Fruit fly (Drosophila melanogaster) whole organism, embryonic: ENCODE results near the gene Tailor.

Source experiments
- ATbp ChIP-seq: fragments of 200-800 bp; sonication (Bioruptor generic); optimal IDR thresholded peaks from 2 replicates; lab custom pipeline; 2017; ENCODE audit warnings: missing biosample characterization, mild to moderate bottlenecking, missing genetic modification characterization, missing genetic modification reagents
- Adf1 ChIP-seq: fragments of 200-800 bp; sonication (Bioruptor generic); IDR thresholded peaks from 2 replicates; pipeline ENCODE4 v1.3.6; 2022; ENCODE audit warnings: missing biosample characterization, missing genetic modification characterization
- Asciz ChIP-seq: fragments of 200-800 bp; sonication (Bioruptor generic); optimal IDR thresholded peaks from 2 replicates; lab custom pipeline; 2017; ENCODE audit warnings: missing biosample characterization, mild to moderate bottlenecking, missing genetic modification characterization, missing genetic modification reagents
- Bgb ChIP-seq: fragments of 200-800 bp; sonication (Bioruptor generic); IDR thresholded peaks from 2 replicates; pipeline ENCODE4 v1.3.6; 2022; ENCODE audit warnings: missing biosample characterization, missing genetic modification characterization; ENCODE audit not compliant: partially characterized antibody
- CG10979 ChIP-seq: fragments of 200-800 bp; sonication (Bioruptor generic); optimal IDR thresholded peaks from 2 replicates; lab custom pipeline; 2018; ENCODE audit warnings: missing biosample characterization, mild to moderate bottlenecking, missing genetic modification characterization, moderate library complexity
- CG11695 ChIP-seq: fragments of 200-800 bp; sonication (Bioruptor generic); IDR thresholded peaks from 3 replicates; pipeline ENCODE4 v1.3.6; 2022; ENCODE audit warnings: missing biosample characterization, missing genetic modification characterization
- CG11696 ChIP-seq: fragments of 200-800 bp; sonication (Bioruptor generic); IDR thresholded peaks from 2 replicates; pipeline ENCODE4 v1.3.6; 2022; ENCODE audit warnings: missing biosample characterization, missing genetic modification characterization
- CG12104 ChIP-seq: fragments of 200-800 bp; sonication (Bioruptor generic); optimal IDR thresholded peaks from 3 replicates; lab custom pipeline; 2016; ENCODE audit warnings: missing biosample characterization, missing genetic modification characterization
- CG12236 ChIP-seq: fragments of 200-800 bp; sonication (Bioruptor generic); optimal IDR thresholded peaks from 2 replicates; lab custom pipeline; 2016; ENCODE audit warnings: missing biosample characterization, missing genetic modification characterization
- CG13296 ChIP-seq: fragments of 200-800 bp; sonication (Bioruptor generic); optimal IDR thresholded peaks from 3 replicates; lab custom pipeline; 2018; ENCODE audit warnings: missing biosample characterization, mild to moderate bottlenecking, missing genetic modification characterization
- CG14965 ChIP-seq: fragments of 200-800 bp; sonication (Bioruptor generic); optimal IDR thresholded peaks from 2 replicates; lab custom pipeline; 2016; ENCODE audit warnings: missing biosample characterization, missing genetic modification characterization, borderline replicate concordance
- CG15011 ChIP-seq: fragments of 200-800 bp; sonication (Bioruptor generic); optimal IDR thresholded peaks from 3 replicates; lab custom pipeline; 2018; ENCODE audit warnings: missing biosample characterization, mild to moderate bottlenecking, missing genetic modification characterization
- CG17186 ChIP-seq: fragments of 200-800 bp; sonication (Bioruptor generic); optimal IDR thresholded peaks from 3 replicates; lab custom pipeline; 2017; ENCODE audit warnings: missing biosample characterization, missing genetic modification reagents, missing genetic modification characterization
- CG17359 ChIP-seq: fragments of 200-800 bp; sonication (Bioruptor generic); optimal IDR thresholded peaks from 3 replicates; lab custom pipeline; 2018; ENCODE audit warnings: missing biosample characterization, mild to moderate bottlenecking, missing genetic modification characterization, moderate library complexity
- CG17802 ChIP-seq: fragments of 200-800 bp; sonication (Bioruptor generic); optimal IDR thresholded peaks from 2 replicates; lab custom pipeline; 2018; ENCODE audit warnings: missing biosample characterization, mild to moderate bottlenecking, missing genetic modification characterization, moderate library complexity
- CG17912 ChIP-seq: fragments of 200-800 bp; sonication (Bioruptor generic); optimal IDR thresholded peaks from 2 replicates; lab custom pipeline; 2018; ENCODE audit warnings: missing biosample characterization, mild to moderate bottlenecking, missing genetic modification characterization
- CG3163 ChIP-seq: fragments of 200-800 bp; sonication (Bioruptor generic); optimal IDR thresholded peaks from 3 replicates; lab custom pipeline; 2016; ENCODE audit warnings: missing biosample characterization, missing genetic modification characterization
- CG4820 ChIP-seq: fragments of 200-800 bp; sonication (Bioruptor generic); optimal IDR thresholded peaks from 3 replicates; lab custom pipeline; 2016; ENCODE audit warnings: missing biosample characterization, missing genetic modification characterization
- CG5180 ChIP-seq: fragments of 200-800 bp; sonication (Bioruptor generic); optimal IDR thresholded peaks from 3 replicates; lab custom pipeline; 2017; ENCODE audit warnings: missing biosample characterization, missing genetic modification characterization, mild to moderate bottlenecking, moderate library complexity, missing genetic modification reagents
- CG6683 ChIP-seq: fragments of 200-800 bp; sonication (Bioruptor generic); optimal IDR thresholded peaks from 2 replicates; lab custom pipeline; 2017; ENCODE audit warnings: missing biosample characterization, mild to moderate bottlenecking, missing genetic modification characterization, missing genetic modification reagents
- CG6854 ChIP-seq: fragments of 200-800 bp; sonication (Bioruptor generic); optimal IDR thresholded peaks from 3 replicates; lab custom pipeline; 2017; ENCODE audit warnings: missing biosample characterization, mild to moderate bottlenecking, missing genetic modification characterization
- CG7556 ChIP-seq: fragments of 200-800 bp; sonication (Bioruptor generic); optimal IDR thresholded peaks from 2 replicates; lab custom pipeline; 2017; ENCODE audit warnings: missing biosample characterization, mild to moderate bottlenecking, missing genetic modification characterization
- Ets97D ChIP-seq: fragments of 200-800 bp; sonication (Bioruptor generic); optimal IDR thresholded peaks from 3 replicates; lab custom pipeline; 2016; ENCODE audit warnings: missing biosample characterization, missing genetic modification characterization
- GATAe ChIP-seq: fragments of 200-800 bp; sonication (Bioruptor generic); conservative IDR thresholded peaks from 2 replicates; pipeline ENCODE4 v1.3.6; 2022; ENCODE audit warnings: missing biosample characterization, missing genetic modification characterization
- Hey ChIP-seq: fragments of 200-800 bp; sonication (Bioruptor generic); optimal IDR thresholded peaks from 3 replicates; lab custom pipeline; 2018; ENCODE audit warnings: missing biosample characterization, mild to moderate bottlenecking, missing genetic modification characterization
- Med ChIP-seq: fragments of 200-800 bp; sonication (Bioruptor generic); peaks from one replicate; lab custom pipeline; 2016; ENCODE audit warnings: missing biosample characterization, missing genetic modification characterization, mild to moderate bottlenecking, inconsistent platforms, moderate library complexity
- Mrtf ChIP-seq: fragments of 200-800 bp; sonication (Bioruptor generic); IDR thresholded peaks from 3 replicates; pipeline ENCODE4 v1.3.6; 2022; ENCODE audit warnings: missing biosample characterization, missing genetic modification characterization
- NfI ChIP-seq: fragments of 200-800 bp; sonication (Bioruptor generic); optimal IDR thresholded peaks from 3 replicates; lab custom pipeline; 2018; ENCODE audit warnings: missing biosample characterization, mild to moderate bottlenecking, missing genetic modification characterization, moderate library complexity
- Spps ChIP-seq: fragments of 200-800 bp; sonication (Bioruptor generic); optimal IDR thresholded peaks from 2 replicates; lab custom pipeline; 2018; ENCODE audit warnings: missing biosample characterization, mild to moderate bottlenecking, missing genetic modification characterization
- Stat92E ChIP-seq, 3 experiments: fragments of >200 bp in 2 of 3; fragments of 200-800 bp in 1 of 3; sonication (Bioruptor generic) in 1 of 3; optimal IDR thresholded peaks; 2 replicates each; lab custom pipeline; 2017 to 2019; ENCODE audit warnings: missing biosample characterization in 3 of 3, missing genetic modification characterization in 3 of 3, mild to moderate bottlenecking in 1 of 3, moderate library complexity in 1 of 3
- Xbp1 ChIP-seq: fragments of 200-800 bp; sonication (Bioruptor generic); optimal IDR thresholded peaks from 3 replicates; lab custom pipeline; 2016; ENCODE audit warnings: missing biosample characterization, mild to moderate bottlenecking, missing genetic modification characterization
- chinmo ChIP-seq: fragments of 200-800 bp; sonication (Bioruptor generic); IDR thresholded peaks from 4 replicates; pipeline ENCODE4 v1.3.6; 2022; ENCODE audit warnings: missing biosample characterization, missing genetic modification characterization; ENCODE audit not compliant: partially characterized antibody
- corto ChIP-seq: fragments of 200-800 bp; sonication (Bioruptor generic); optimal IDR thresholded peaks from 2 replicates; lab custom pipeline; 2016; ENCODE audit warnings: missing biosample characterization, mild to moderate bottlenecking, missing genetic modification characterization, moderate library complexity
- ems ChIP-seq: fragments of 200-800 bp; sonication (Bioruptor generic); optimal IDR thresholded peaks from 3 replicates; lab custom pipeline; 2016; ENCODE audit warnings: missing biosample characterization, missing genetic modification characterization
- en ChIP-seq: fragments of 200-800 bp; sonication (Bioruptor generic); optimal IDR thresholded peaks from 2 replicates; lab custom pipeline; 2016; ENCODE audit warnings: missing biosample characterization, missing genetic modification characterization
- gro ChIP-seq: fragments of 200-800 bp; sonication (Bioruptor generic); optimal IDR thresholded peaks from 2 replicates; lab custom pipeline; 2016; ENCODE audit warnings: missing biosample characterization, missing genetic modification characterization
- hb ChIP-seq: fragments of 200-800 bp; sonication (Bioruptor generic); IDR thresholded peaks from 3 replicates; pipeline ENCODE4 v1.3.6; 2022; ENCODE audit warnings: missing biosample characterization, missing genetic modification characterization; ENCODE audit not compliant: partially characterized antibody
- lmd ChIP-seq: fragments of 200-800 bp; sonication (Bioruptor generic); IDR thresholded peaks from 2 replicates; pipeline ENCODE4 v1.3.6; 2022; ENCODE audit warnings: missing biosample characterization, missing genetic modification characterization
- mam ChIP-seq: fragments of 200-800 bp; sonication (Bioruptor generic); optimal IDR thresholded peaks from 3 replicates; lab custom pipeline; 2016; ENCODE audit warnings: missing biosample characterization, missing genetic modification characterization
- mirr ChIP-seq: fragments of 200-800 bp; sonication (Bioruptor generic); optimal IDR thresholded peaks from 3 replicates; lab custom pipeline; 2018; ENCODE audit warnings: missing biosample characterization, mild to moderate bottlenecking, missing genetic modification characterization
- nau ChIP-seq: fragments of 200-800 bp; sonication (Bioruptor generic); optimal IDR thresholded peaks from 3 replicates; lab custom pipeline; 2017; ENCODE audit warnings: missing biosample characterization, mild to moderate bottlenecking, missing genetic modification characterization, missing genetic modification reagents
- nmo ChIP-seq: fragments of 200-800 bp; sonication (Bioruptor generic); optimal IDR thresholded peaks from 2 replicates; lab custom pipeline; 2018; ENCODE audit warnings: missing biosample characterization, mild to moderate bottlenecking, missing genetic modification characterization, moderate library complexity
- onecut ChIP-seq: fragments of 200-800 bp; sonication (Bioruptor generic); IDR thresholded peaks from 2 replicates; pipeline ENCODE4 v1.3.6; 2022; ENCODE audit warnings: missing biosample characterization, missing genetic modification characterization
- pfk ChIP-seq: fragments of 200-800 bp; sonication (Bioruptor generic); optimal IDR thresholded peaks from 2 replicates; lab custom pipeline; 2018; ENCODE audit warnings: missing biosample characterization, mild to moderate bottlenecking, missing genetic modification characterization, moderate library complexity
- psq ChIP-seq: fragments of 200-800 bp; sonication (Bioruptor generic); optimal IDR thresholded peaks from 2 replicates; lab custom pipeline; 2017; ENCODE audit warnings: missing biosample characterization, missing genetic modification characterization
- sima ChIP-seq: fragments of 200-800 bp; sonication (Bioruptor generic); optimal IDR thresholded peaks from 2 replicates; lab custom pipeline; 2016; ENCODE audit warnings: missing biosample characterization, missing genetic modification characterization
- tap ChIP-seq: fragments of 200-800 bp; optimal IDR thresholded peaks from 3 replicates; lab custom pipeline; 2019; ENCODE audit warnings: missing biosample characterization, mild to moderate bottlenecking, missing genetic modification characterization, moderate library complexity
- vfl ChIP-seq: fragments of 200-800 bp; sonication (Bioruptor generic); optimal IDR thresholded peaks from 2 replicates; lab custom pipeline; 2016; ENCODE audit warnings: missing biosample characterization, missing genetic modification characterization
- wek ChIP-seq: fragments of 200-800 bp; sonication (Bioruptor generic); optimal IDR thresholded peaks from 3 replicates; lab custom pipeline; 2018; ENCODE audit warnings: missing biosample characterization, mild to moderate bottlenecking, missing genetic modification characterization, moderate library complexity

Gene Tailor

DNA sequence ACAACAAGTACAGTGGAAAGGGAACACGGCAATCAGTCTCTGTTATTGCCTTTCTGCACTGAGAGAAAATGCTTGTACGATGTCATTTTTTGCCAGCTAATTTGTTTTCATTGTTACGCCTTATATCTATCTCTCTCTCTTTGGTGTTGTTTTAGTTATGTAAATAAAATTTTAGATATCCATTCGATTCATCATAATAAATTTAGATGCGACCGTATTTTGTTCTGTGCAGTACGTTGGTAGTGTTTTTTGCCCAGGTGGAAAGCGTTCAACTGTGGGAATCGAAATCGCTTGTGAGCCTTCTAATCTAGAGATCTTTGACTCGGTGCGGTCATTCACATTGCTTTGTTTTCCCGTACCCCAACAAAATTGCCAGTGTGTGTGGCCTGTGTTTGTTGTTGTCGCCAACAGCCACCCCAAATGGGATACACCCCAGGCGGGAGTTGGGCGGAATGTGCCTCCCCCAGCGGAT is 10.1 kb downstream of the Tailor start (continued):
- no peak for TF ChIP-seq hb (GFP tag; lab: Robert Waterston, UW)
- TF ChIP-seq CG11696 (GFP tag; lab: Robert Waterston, UW), result no peak
- peak; percentile 85 for TF ChIP-seq CG6683 (GFP tag; lab: Kevin White, UChicago)
- TF ChIP-seq GATAe (GFP tag; lab: Robert Waterston, UW), result no peak
- TF ChIP-seq nmo (GFP tag; lab: Kevin White, UChicago), result peak; percentile 91
- no peak for TF ChIP-seq CG17912 (GFP tag; lab: Kevin White, UChicago)
- peak; percentile 95 for TF ChIP-seq mam
- peak; percentile 92 for TF ChIP-seq corto (GFP tag; lab: Kevin White, UChicago)
- peak; percentile 90 for TF ChIP-seq tap (tag; lab: Kevin White, UChicago)
- TF ChIP-seq CG13296 (GFP tag; lab: Kevin White, UChicago), result peak; percentile 88
- TF ChIP-seq Stat92E (GFP tag; optimal IDR thresholded peaks at IDR 0.05; lab: Kevin White, UChicago), result peak in 1 of 3 experiments; percentile 62
- TF ChIP-seq CG12104 (GFP tag; lab: Kevin White, UChicago), result peak; percentile 87
- TF ChIP-seq CG12236, result peak; percentile 77
- peak; percentile 22 for TF ChIP-seq wek (GFP tag; lab: Kevin White, UChicago)
- peak; percentile 71 for TF ChIP-seq Ets97D (GFP tag; lab: Kevin White, UChicago)
- TF ChIP-seq CG17359 (tag; lab: Kevin White, UChicago), result peak; percentile 94
- TF ChIP-seq pfk, result peak; percentile 29
- TF ChIP-seq NfI, result peak; percentile 89
- peak; percentile 99 for TF ChIP-seq Med
- TF ChIP-seq Mrtf (GFP tag; lab: Robert Waterston, UW), result no peak
- TF ChIP-seq Xbp1 (GFP tag; lab: Kevin White, UChicago), result peak; percentile 92
- peak; percentile 46 for TF ChIP-seq psq (GFP tag; lab: Kevin White, UChicago)
- TF ChIP-seq Hey, result peak; percentile 31
- TF ChIP-seq CG10979, result peak; percentile 92
- TF ChIP-seq en (GFP tag; lab: Kevin White, UChicago), result peak; percentile 85
- TF ChIP-seq ems (GFP tag; lab: Kevin White, UChicago), result peak; percentile 87
- TF ChIP-seq CG14965 (GFP tag; lab: Kevin White, UChicago), result peak; percentile 58
- peak; percentile 90 for TF ChIP-seq CG6854 (GFP tag; lab: Kevin White, UChicago)
- TF ChIP-seq CG4820, result peak; percentile 88
- TF ChIP-seq chinmo (GFP tag; lab: Robert Waterston, UW), result no peak
- TF ChIP-seq CG3163 (GFP tag; lab: Kevin White, UChicago), result peak; percentile 79
- peak; percentile 70 for TF ChIP-seq CG17186 (GFP tag; lab: Kevin White, UChicago)
- peak; percentile 87 for TF ChIP-seq CG7556 (GFP tag; lab: Kevin White, UChicago)
- peak; percentile 86 for TF ChIP-seq CG15011 (GFP tag; lab: Kevin White, UChicago)
- TF ChIP-seq CG17802 (tag; lab: Kevin White, UChicago), result peak; percentile 62
- peak; percentile 33 for TF ChIP-seq mirr (GFP tag; lab: Kevin White, UChicago)
- no peak for TF ChIP-seq lmd (GFP tag; lab: Robert Waterston, UW)
- no peak for TF ChIP-seq Bgb
- peak; percentile 84 for TF ChIP-seq onecut
- peak; percentile 88 for TF ChIP-seq Asciz (GFP tag; lab: Kevin White, UChicago)
- TF ChIP-seq vfl (GFP tag; lab: Kevin White, UChicago), result peak; percentile 76
- TF ChIP-seq sima, result peak; percentile 3
- peak; percentile 91 for TF ChIP-seq ATbp
- TF ChIP-seq Adf1 (GFP tag; lab: Robert Waterston, UW), result no peak
- TF ChIP-seq Spps (tag; lab: Kevin White, UChicago), result peak; percentile 73
- peak; percentile 71 for TF ChIP-seq CG5180
- peak; percentile 94 for TF ChIP-seq gro
- no peak for TF ChIP-seq CG11695 (GFP tag; lab: Robert Waterston, UW)
- TF ChIP-seq nau, result peak; percentile 85
